Fruit fly (Drosophila melanogaster): ENCODE data around the gene CG6793.

The CG6793 gene

DNA sequence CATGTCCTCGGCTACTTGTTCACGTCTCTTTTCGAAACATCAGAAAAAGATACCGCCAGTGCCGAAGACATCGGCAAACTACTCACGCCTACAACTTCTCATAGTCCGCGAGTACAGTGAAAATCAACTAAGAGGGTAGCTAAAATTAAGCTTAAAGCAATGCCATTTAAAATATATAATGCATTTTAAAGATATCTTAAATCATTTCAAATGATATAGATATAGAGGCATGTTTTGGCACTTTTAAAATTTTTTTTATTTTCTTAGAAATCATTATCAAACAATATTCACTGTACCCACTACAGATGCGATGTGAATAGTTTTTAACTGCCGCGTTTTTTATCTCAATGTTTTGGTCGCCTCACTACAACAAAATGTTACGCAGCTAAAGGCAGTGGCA, 8.4 kb downstream of the CG6793 start (continued):
- TF ChIP-seq Lim3 (GFP tag; IDR thresholded peaks at IDR 0.05) (no peak), CG4707 (GFP tag; optimal IDR thresholded peaks at IDR 0.05) (no peak), Neu2 (GFP tag; optimal IDR thresholded peaks at IDR 0.05; ENCODE audit: borderline replicate concordance) (no peak), CG4424 (GFP tag; optimal IDR thresholded peaks at IDR 0.05) (peak; percentile 16), CG14860 (GFP tag; IDR thresholded peaks at IDR 0.05; ENCODE audit: partially characterized antibody) (no peak), phol (tag; optimal IDR thresholded peaks at IDR 0.05) (peak; percentile 43), bbx (GFP tag; IDR thresholded peaks at IDR 0.05; ENCODE audit: partially characterized antibody) (no peak), CG12071 (GFP tag; optimal IDR thresholded peaks at IDR 0.05) (no peak), mld (GFP tag; IDR thresholded peaks at IDR 0.05; ENCODE audit: partially characterized antibody) (no peak), Dip3 (GFP tag; optimal IDR thresholded peaks at IDR 0.05) (no peak), chinmo (GFP tag; IDR thresholded peaks at IDR 0.05; ENCODE audit: partially characterized antibody) (no peak), Myb (GFP tag; optimal IDR thresholded peaks at IDR 0.05) (no peak), amos (GFP tag; IDR thresholded peaks at IDR 0.05; ENCODE audit: partially characterized antibody) (no peak), CG16813 (GFP tag; IDR thresholded peaks at IDR 0.05; ENCODE audit: partially characterized antibody) (no peak), Aef1 (GFP tag; IDR thresholded peaks at IDR 0.05) (peak; percentile 27; the same call in 1 of the 3 replicates), H2.0 (GFP tag; IDR thresholded peaks at IDR 0.05) (no peak), CG2116 (GFP tag; optimal IDR thresholded peaks at IDR 0.05) (no peak), dmrt11E (tag; optimal IDR thresholded peaks at IDR 0.05) (peak; percentile 2), Oaz (GFP tag; IDR thresholded peaks at IDR 0.05) (no peak), sisA (GFP tag; IDR thresholded peaks at IDR 0.05) (peak; percentile 12; the same call in 1 of the 2 replicates), CG1603 (tag; optimal IDR thresholded peaks at IDR 0.05) (no peak), fd102C (GFP tag; optimal IDR thresholded peaks at IDR 0.05) (no peak), nom (GFP tag; optimal IDR thresholded peaks at IDR 0.05) (no peak), btn (GFP tag; optimal IDR thresholded peaks at IDR 0.05) (no peak), Bteb2 (GFP tag; optimal IDR thresholded peaks at IDR 0.05) (no peak), slou (GFP tag; optimal IDR thresholded peaks at IDR 0.05) (no peak), CG6813 (GFP tag; optimal IDR thresholded peaks at IDR 0.05) (no peak), Ptx1 (GFP tag; IDR thresholded peaks at IDR 0.05) (peak; percentile 49), crol (GFP tag; IDR thresholded peaks at IDR 0.05) (no peak), Nf-YC (tag; optimal IDR thresholded peaks at IDR 0.05) (no peak), Hr39 (optimal IDR thresholded peaks at IDR 0.05) (no peak), PHDP (tag; optimal IDR thresholded peaks at IDR 0.05) (peak; percentile 39), Awh (GFP tag; IDR thresholded peaks at IDR 0.05) (no peak), E2f1 (GFP tag; IDR thresholded peaks at IDR 0.05) (peak; percentile 33; the same call in 1 of the 2 replicates), so (GFP tag; IDR thresholded peaks at IDR 0.05) (no peak), NC2α (GFP tag; optimal IDR thresholded peaks at IDR 0.05) (no peak), CG4820 (GFP tag; optimal IDR thresholded peaks at IDR 0.05) (peak; percentile 9), toy (GFP tag; IDR thresholded peaks at IDR 0.05) (no peak), org-1 (GFP tag; optimal IDR thresholded peaks at IDR 0.05) (no peak), CG10654 (GFP tag; optimal IDR thresholded peaks at IDR 0.05) (no peak), p53 (GFP tag; optimal IDR thresholded peaks at IDR 0.05) (no peak), Adf1 (GFP tag; IDR thresholded peaks at IDR 0.05) (no peak), croc (GFP tag; conservative IDR thresholded peaks at IDR 0.05) (no peak), YL-1 (GFP tag; optimal IDR thresholded peaks at IDR 0.05) (no peak), CG2129 (GFP tag; IDR thresholded peaks at IDR 0.05; ENCODE audit: partially characterized antibody) (no peak), ranshi (GFP tag; IDR thresholded peaks at IDR 0.05) (no peak; the same call in 1 of the 2 replicates), C15 (GFP tag; IDR thresholded peaks at IDR 0.05) (no peak), CG12236 (GFP tag; optimal IDR thresholded peaks at IDR 0.05) (no peak), CG5953 (GFP tag; IDR thresholded peaks at IDR 0.05) (no peak), CG2202 (tag; optimal IDR thresholded peaks at IDR 0.05) (no peak), tna (GFP tag; IDR thresholded peaks at IDR 0.05; ENCODE audit: partially characterized antibody) (no peak), da (GFP tag; optimal IDR thresholded peaks at IDR 0.05) (no peak)
